Worm (Caenorhabditis elegans): ENCODE results near the gene his-63.

his-63 gene

DNA sequence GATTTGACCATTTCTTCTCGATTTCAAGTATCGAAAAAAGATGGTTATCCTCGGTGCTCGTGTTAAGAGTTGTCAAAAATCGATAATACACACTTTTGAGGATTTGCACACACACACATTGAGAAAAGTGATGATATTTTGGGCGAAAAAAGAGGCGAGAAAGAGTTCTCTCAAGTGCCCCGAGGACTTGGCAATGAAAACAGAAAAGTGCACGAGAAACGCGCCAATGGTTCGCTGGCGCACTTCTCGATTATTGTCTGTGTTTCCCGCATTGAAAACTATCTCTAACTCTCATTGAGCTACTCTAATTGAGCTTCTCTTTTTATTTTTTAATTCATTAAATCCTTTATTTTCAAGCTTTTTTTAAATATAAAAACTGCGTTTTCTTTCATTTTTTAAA, 27.0 kb upstream of the his-63 start (continued):
- TF ChIP-seq zfp-3 (GFP tag; conservative IDR thresholded peaks at IDR 0.05) (no peak), lim-7 (GFP tag; IDR thresholded peaks at IDR 0.05) (no peak), lin-15B (tag; optimal IDR thresholded peaks at IDR 0.05) (no peak), rbr-2 (tag; optimal IDR thresholded peaks at IDR 0.05) (peak; percentile 79), spr-3 (GFP tag; optimal IDR thresholded peaks at IDR 0.05) (no peak), snpc-4 (tag; optimal IDR thresholded peaks at IDR 0.05) (no peak), egl-43 (GFP tag; IDR thresholded peaks at IDR 0.05) (no peak), ZK546.5 (tag; optimal IDR thresholded peaks at IDR 0.05) (no peak), dve-1 (tag; optimal IDR thresholded peaks at IDR 0.05; ENCODE audit: insufficient read depth) (peak; percentile 49), jun-1 (tag; optimal IDR thresholded peaks at IDR 0.05) (no peak), ama-1 (optimal IDR thresholded peaks at IDR 0.05) (no peak), dmd-6 (GFP tag; IDR thresholded peaks at IDR 0.05) (0 out of 2 replicates have a peak, but pooled peaks have one; percentile 41), gei-8 (GFP tag; optimal IDR thresholded peaks at IDR 0.05) (no peak), unc-62 (GFP tag; optimal IDR thresholded peaks at IDR 0.05 in 1 of 2) (peak in 1 of 2 experiments; percentile 21), unc-62 (tag; optimal IDR thresholded peaks at IDR 0.05) (no peak), Y5F2A.4 (GFP tag; optimal IDR thresholded peaks at IDR 0.05) (no peak), ceh-32 (tag; optimal IDR thresholded peaks at IDR 0.05; ENCODE audit: poor library complexity) (no peak), attf-4 (tag; optimal IDR thresholded peaks at IDR 0.05) (no peak), spr-1 (tag; optimal IDR thresholded peaks at IDR 0.05) (no peak), tag-97 (GFP tag; IDR thresholded peaks at IDR 0.05) (no peak), ces-1 (GFP tag; optimal IDR thresholded peaks at IDR 0.05) (no peak), zfp-2 (tag; optimal IDR thresholded peaks at IDR 0.05) (no peak), lin-29 (GFP tag; IDR thresholded peaks at IDR 0.05) (no peak), lsy-2 (tag; optimal IDR thresholded peaks at IDR 0.05) (peak; percentile 26 to 84), ztf-7 (tag; optimal IDR thresholded peaks at IDR 0.05) (no peak), vab-7 (GFP tag; IDR thresholded peaks at IDR 0.05) (no peak), ceh-82 (tag; optimal IDR thresholded peaks at IDR 0.05) (no peak), nhr-76 (tag; optimal IDR thresholded peaks at IDR 0.05) (no peak), sdz-12 (GFP tag; optimal IDR thresholded peaks at IDR 0.05) (no peak), daf-16 (GFP tag; optimal IDR thresholded peaks at IDR 0.05) (peak in 1 of 2 experiments; percentile 31), daf-16 (tag; optimal IDR thresholded peaks at IDR 0.05) (peak; percentile 67), hif-1 (tag; optimal IDR thresholded peaks at IDR 0.05) (peak in 1 of 2 experiments; percentile 10), ceh-44 (GFP tag; IDR thresholded peaks at IDR 0.05) (no peak), lin-1 (GFP tag; IDR thresholded peaks at IDR 0.05) (no peak), unc-39 (tag; optimal IDR thresholded peaks at IDR 0.05) (no peak), nhr-48 (tag; optimal IDR thresholded peaks at IDR 0.05) (no peak), mdl-1 (tag; optimal IDR thresholded peaks at IDR 0.05) (no peak), nhr-111 (GFP tag; optimal IDR thresholded peaks at IDR 0.05) (no peak), nhr-77 (tag; optimal IDR thresholded peaks at IDR 0.05) (peak; percentile 28), mxl-2 (GFP tag; conservative IDR thresholded peaks at IDR 0.05) (no peak), R02D3.7 (tag; optimal IDR thresholded peaks at IDR 0.05) (no peak), madf-5 (GFP tag; IDR thresholded peaks at IDR 0.05) (no peak), mes-2 (tag; optimal IDR thresholded peaks at IDR 0.05; ENCODE audit: poor library complexity, severe bottlenecking) (no peak), dmd-9 (GFP tag; IDR thresholded peaks at IDR 0.05) (no peak), ceh-62 (tag; optimal IDR thresholded peaks at IDR 0.05) (no peak), zip-2 (tag; optimal IDR thresholded peaks at IDR 0.05) (no peak), set-16 (GFP tag; IDR thresholded peaks at IDR 0.05) (no peak), skn-1 (tag; optimal IDR thresholded peaks at IDR 0.05) (no peak), nhr-42 (GFP tag; IDR thresholded peaks at IDR 0.05) (no peak), pqm-1 (tag; optimal IDR thresholded peaks at IDR 0.05) (no peak), cey-2 (tag; optimal IDR thresholded peaks at IDR 0.05; ENCODE audit: borderline replicate concordance, insufficient read depth) (no peak), tra-1 (GFP tag; IDR thresholded peaks at IDR 0.05) (no peak), daf-12 (tag; optimal IDR thresholded peaks at IDR 0.05) (no peak)

Data from whole organism, L4 larva.